Fruit fly (Drosophila melanogaster): ENCODE data around the gene CG43896.

CG43896 gene

DNA sequence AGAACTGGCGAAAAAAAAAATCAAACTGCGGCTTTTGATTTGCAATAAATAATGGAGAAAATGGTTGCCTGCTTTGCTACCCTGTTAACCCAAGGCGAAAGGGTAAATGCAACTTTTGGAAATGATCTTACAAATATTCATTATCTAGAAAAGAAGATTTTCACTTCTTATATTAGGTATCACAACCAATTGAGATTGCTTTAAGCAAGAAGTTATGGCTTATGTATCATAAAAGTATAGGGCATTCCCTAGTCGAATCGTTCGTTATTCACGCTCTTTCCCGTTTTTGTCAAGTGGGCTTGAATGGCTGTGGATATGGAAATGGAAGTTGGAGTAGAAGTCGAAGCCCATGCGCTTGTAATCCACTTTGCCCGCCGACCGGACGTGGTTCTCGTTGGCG is 54.6 kb downstream of the CG43896 start:
- no peak for TF ChIP-seq noc (tag; optimal IDR thresholded peaks at IDR 0.05)

dm6 chr3L:12032257-12032656 is 56.3 kb downstream of the CG43896 start, which contains the start of gene CG43993:
TSS of gene CG43993 (plus strand) at chr3L:12032557.
- TF ChIP-seq noc (tag; optimal IDR thresholded peaks at IDR 0.05) = no peak
